Fruit fly (Drosophila melanogaster): Measurements from ENCODE around the gene Fpgs1.

Gene Fpgs1

DNA sequence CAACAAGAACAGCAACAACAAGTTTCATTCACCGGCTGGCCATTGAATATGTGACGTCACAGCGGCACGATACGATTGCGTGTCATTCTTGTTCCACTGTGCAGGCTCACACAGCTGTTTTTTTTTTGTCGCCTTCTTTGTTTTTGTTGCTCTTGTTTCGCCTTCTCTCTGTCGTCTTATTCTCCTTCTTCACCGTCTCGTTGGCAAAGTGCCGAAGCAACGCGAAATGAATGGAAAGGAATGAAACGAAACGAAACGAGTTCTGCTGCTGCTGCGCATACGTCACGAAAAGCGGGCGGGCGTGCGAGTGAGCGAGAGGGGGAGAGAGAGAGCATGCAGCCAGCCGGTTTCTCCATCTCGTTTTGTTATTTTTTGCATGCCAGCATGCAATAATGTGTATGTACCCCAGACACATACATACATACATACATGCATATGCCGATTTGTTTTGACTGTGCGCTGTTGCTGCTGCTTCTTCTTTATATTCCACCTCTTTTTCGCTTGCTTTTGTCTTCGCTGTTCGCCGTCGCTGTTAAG is 36.9 kb upstream of the Fpgs1 start (continued):
- TF ChIP-seq dl (GFP tag; optimal IDR thresholded peaks at IDR 0.05; ENCODE audit: insufficient read depth in 1 of 2, partially characterized antibody in 2 of 2) (peak in 1 of 2 experiments; percentile 58), CG9705 (GFP tag; optimal IDR thresholded peaks at IDR 0.05) (no peak), CrebA (GFP tag; optimal IDR thresholded peaks at IDR 0.05; ENCODE audit: borderline replicate concordance) (peak; percentile 90), Rel (GFP tag; optimal IDR thresholded peaks at IDR 0.05) (no peak), Rel (tag; optimal IDR thresholded peaks at IDR 0.05) (peak; percentile 71), GATAd (GFP tag; optimal IDR thresholded peaks at IDR 0.05) (no peak)

DNA sequence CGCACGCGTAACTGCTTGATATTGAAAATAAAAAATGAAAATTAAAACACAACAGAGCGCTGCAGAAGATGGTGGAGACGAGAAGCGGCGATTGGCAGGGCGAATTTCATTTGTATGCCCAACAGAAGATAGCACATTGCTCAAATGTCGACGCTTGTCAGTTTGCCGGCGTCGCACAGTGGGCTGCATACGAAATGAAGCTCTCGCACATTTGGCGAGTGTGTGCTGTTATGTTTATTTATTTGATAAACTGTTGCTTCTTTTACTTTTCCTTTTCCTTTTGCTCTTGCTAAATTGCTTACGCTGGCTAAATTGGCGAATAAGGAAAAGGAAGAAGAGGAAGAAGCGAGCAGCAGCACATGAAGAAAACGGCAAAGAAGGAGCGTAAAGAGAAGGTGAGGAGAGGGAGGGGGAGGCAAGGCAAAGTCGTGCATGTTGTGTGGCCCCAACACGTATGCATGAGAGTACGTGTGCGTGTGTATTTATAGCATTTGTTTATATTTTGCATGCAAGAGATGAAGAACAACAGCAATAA is 36.3 kb upstream of the Fpgs1 start:
- peak; percentile 69 for TF ChIP-seq psq (GFP tag; optimal IDR thresholded peaks at IDR 0.05)
- no peak for TF ChIP-seq GATAd (GFP tag; optimal IDR thresholded peaks at IDR 0.05)
- TF ChIP-seq tai (GFP tag; optimal IDR thresholded peaks at IDR 0.05): no peak
- TF ChIP-seq rgr (GFP tag; optimal IDR thresholded peaks at IDR 0.05): no peak
- no peak for TF ChIP-seq sage (GFP tag; optimal IDR thresholded peaks at IDR 0.05)
- TF ChIP-seq sv (GFP tag; optimal IDR thresholded peaks at IDR 0.05): no peak
- TF ChIP-seq Abd-B (GFP tag; optimal IDR thresholded peaks at IDR 0.05): no peak
- peak; percentile 3 for TF ChIP-seq HLH106 (tag; optimal IDR thresholded peaks at IDR 0.05)

DNA sequence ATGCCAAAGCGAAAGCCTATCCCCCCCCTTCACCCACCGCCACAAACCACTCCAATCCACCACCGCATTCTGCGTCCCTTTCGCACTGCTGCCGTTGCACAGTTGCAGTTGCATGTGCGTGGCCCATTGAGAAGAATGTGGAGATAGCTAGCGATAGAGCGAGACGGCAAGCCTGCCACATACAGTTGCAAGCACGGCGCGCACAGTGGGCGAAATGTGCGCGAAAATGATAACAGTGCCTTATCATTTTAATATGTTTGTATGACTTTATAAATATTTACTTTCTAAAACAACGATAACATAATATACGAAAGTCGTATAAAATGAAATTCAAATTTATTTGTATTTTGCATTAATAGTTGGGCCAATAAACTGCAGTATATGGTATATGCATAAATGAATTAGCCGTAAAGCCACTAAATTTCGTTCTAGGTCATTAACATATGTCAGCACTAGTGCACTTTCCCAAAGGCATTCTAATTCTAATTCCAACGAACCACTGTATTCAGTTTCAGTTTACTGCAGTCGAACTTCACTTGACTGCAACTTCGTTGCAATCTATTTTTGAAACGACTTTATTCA is 35.7 kb upstream of the Fpgs1 start:
- TF ChIP-seq woc (GFP tag; optimal IDR thresholded peaks at IDR 0.05): peak; percentile 70
- peak; percentile 72 for TF ChIP-seq rgr (GFP tag; optimal IDR thresholded peaks at IDR 0.05)
- peak; percentile 54 for TF ChIP-seq Hnf4 (GFP tag; optimal IDR thresholded peaks at IDR 0.05)
- no peak for TF ChIP-seq usp (GFP tag; optimal IDR thresholded peaks at IDR 0.05)
- peak; percentile 65 for TF ChIP-seq OdsH (GFP tag; optimal IDR thresholded peaks at IDR 0.05)
- TF ChIP-seq CrebA (GFP tag; optimal IDR thresholded peaks at IDR 0.05; ENCODE audit: borderline replicate concordance): no peak
- peak in 1 of 2 experiments; percentile 73 for TF ChIP-seq foxo (GFP tag; optimal IDR thresholded peaks at IDR 0.05)
- TF ChIP-seq psq (GFP tag; optimal IDR thresholded peaks at IDR 0.05): peak; percentile 36
- peak; percentile 71 for TF ChIP-seq fru (GFP tag; optimal IDR thresholded peaks at IDR 0.05)
- no peak for TF ChIP-seq Dfd (GFP tag; optimal IDR thresholded peaks at IDR 0.05)
- TF ChIP-seq dmrt93B (GFP tag; optimal IDR thresholded peaks at IDR 0.05): peak; percentile 35
- TF ChIP-seq tai (GFP tag; optimal IDR thresholded peaks at IDR 0.05): no peak
- no peak for TF ChIP-seq jim (GFP tag; optimal IDR thresholded peaks at IDR 0.05)
- peak; percentile 70 for TF ChIP-seq h (GFP tag; optimal IDR thresholded peaks at IDR 0.05)
- peak; percentile 67 for TF ChIP-seq Sp1 (GFP tag; optimal IDR thresholded peaks at IDR 0.05)
- TF ChIP-seq sage (GFP tag; optimal IDR thresholded peaks at IDR 0.05): peak; percentile 50
- TF ChIP-seq br (GFP tag; optimal IDR thresholded peaks at IDR 0.05): peak; percentile 43
- peak; percentile 57 for TF ChIP-seq ey (GFP tag; optimal IDR thresholded peaks at IDR 0.05)
- TF ChIP-seq sv (GFP tag; optimal IDR thresholded peaks at IDR 0.05): peak; percentile 37
- no peak for TF ChIP-seq Jra (GFP tag; optimal IDR thresholded peaks at IDR 0.05)
- peak; percentile 61 for TF ChIP-seq HLH106 (tag; optimal IDR thresholded peaks at IDR 0.05)

DNA sequence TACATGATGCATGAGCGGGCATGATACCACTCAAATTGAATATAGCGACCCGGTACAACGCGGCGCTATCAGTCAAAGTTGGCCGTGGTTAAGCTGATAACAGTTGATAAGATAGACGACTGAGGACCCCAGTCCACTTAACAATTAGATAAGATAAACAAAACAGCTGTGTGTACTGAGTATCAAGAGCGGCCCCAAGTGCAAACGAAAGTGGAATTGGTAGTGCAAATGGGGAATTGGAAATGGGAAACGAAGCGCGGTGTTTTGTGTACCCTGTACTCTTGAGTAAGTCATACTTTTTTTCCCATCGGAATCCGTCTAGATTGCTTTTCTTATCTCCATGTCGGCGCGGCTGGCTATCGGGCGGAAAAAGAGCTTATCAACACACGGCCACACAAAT is 33.9 kb upstream of the Fpgs1 start:
- TF ChIP-seq CrebA (GFP tag; optimal IDR thresholded peaks at IDR 0.05; ENCODE audit: borderline replicate concordance) (no peak), h (GFP tag; optimal IDR thresholded peaks at IDR 0.05) (peak; percentile 54), Hr83 (GFP tag; optimal IDR thresholded peaks at IDR 0.05; ENCODE audit: poor library complexity, severe bottlenecking) (peak; percentile 16), foxo (GFP tag; optimal IDR thresholded peaks at IDR 0.05) (peak in 1 of 2 experiments; percentile 21), OdsH (GFP tag; optimal IDR thresholded peaks at IDR 0.05) (peak; percentile 22), Rel (GFP tag; optimal IDR thresholded peaks at IDR 0.05) (no peak), Rel (tag; optimal IDR thresholded peaks at IDR 0.05) (no peak), Hnf4 (GFP tag; optimal IDR thresholded peaks at IDR 0.05) (peak; percentile 14)

DNA sequence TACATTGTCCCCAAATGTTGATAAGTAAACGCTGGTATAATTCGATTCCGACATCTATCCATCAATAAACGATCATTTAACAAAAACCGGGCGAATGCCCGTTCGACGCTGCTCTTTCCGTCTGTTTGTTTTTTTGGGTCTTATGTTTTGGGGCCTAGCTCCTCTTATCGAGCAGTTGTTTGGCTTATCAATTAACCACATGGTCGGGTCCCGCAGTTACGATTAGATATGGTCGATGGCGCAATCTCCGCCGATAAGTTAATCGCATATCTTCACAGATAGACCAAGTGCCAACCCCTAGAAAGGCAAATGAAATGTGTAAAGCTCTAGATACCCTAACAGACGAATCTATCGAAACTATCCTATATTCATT is 33.4 kb upstream of the Fpgs1 start:
- TF ChIP-seq N (GFP tag; optimal IDR thresholded peaks at IDR 0.05) (no peak), lola (GFP tag; optimal IDR thresholded peaks at IDR 0.05) (no peak), dsf (GFP tag; optimal IDR thresholded peaks at IDR 0.05; ENCODE audit: borderline replicate concordance) (no peak), Vsx2 (GFP tag; optimal IDR thresholded peaks at IDR 0.05; ENCODE audit: partially characterized antibody) (no peak), Jra (GFP tag; optimal IDR thresholded peaks at IDR 0.05) (no peak), sv (GFP tag; optimal IDR thresholded peaks at IDR 0.05) (no peak)

Measured in whole organism, wandering third instar larva.